Worm (Caenorhabditis elegans) whole organism, late embryonic: ENCODE data around the gene lin-33.

Experiments
- C08G9.2 ChIP-seq: sonication (generic microtip); optimal IDR thresholded peaks from 2 replicates; lab custom pipeline; 2016; ENCODE audit warnings: mild to moderate bottlenecking, missing genetic modification characterization, moderate library complexity, missing compliant biosample characterization
- C38D4.7 ChIP-seq: fragments of 200-800 bp; sonication (Bioruptor generic); optimal IDR thresholded peaks from 2 replicates; lab custom pipeline; 2018; ENCODE audit warnings: mild to moderate bottlenecking, missing genetic modification characterization, moderate library complexity, missing compliant biosample characterization
- F13H6.1 ChIP-seq: sonication (generic microtip); optimal IDR thresholded peaks from 2 replicates; lab custom pipeline; 2016; ENCODE audit warnings: missing genetic modification characterization, missing compliant biosample characterization
- T23F11.4 ChIP-seq: fragments of 200-800 bp; sonication (Bioruptor generic); optimal IDR thresholded peaks from 2 replicates; lab custom pipeline; 2018; ENCODE audit warnings: mild to moderate bottlenecking, missing genetic modification characterization, missing compliant biosample characterization
- Y22D7AL.16 ChIP-seq: sonication (generic microtip); optimal IDR thresholded peaks from 2 replicates; lab custom pipeline; 2016; ENCODE audit warnings: missing genetic modification characterization, missing compliant biosample characterization
- ahr-1 ChIP-seq: sonication (generic microtip); optimal IDR thresholded peaks from 2 replicates; lab custom pipeline; 2016; ENCODE audit warnings: missing genetic modification characterization, missing compliant biosample characterization
- ceh-14 ChIP-seq: sonication (generic microtip); optimal IDR thresholded peaks from 2 replicates; lab custom pipeline; 2016; ENCODE audit warnings: missing genotype, missing genetic modification characterization, missing compliant biosample characterization
- ceh-18 ChIP-seq: sonication (generic microtip); optimal IDR thresholded peaks from 2 replicates; lab custom pipeline; 2016; ENCODE audit warnings: missing genetic modification characterization, missing compliant biosample characterization
- ceh-19 ChIP-seq: fragments of 200-800 bp; sonication (Bioruptor generic); optimal IDR thresholded peaks from 2 replicates; lab custom pipeline; 2018; ENCODE audit warnings: mild to moderate bottlenecking, missing genetic modification characterization, missing compliant biosample characterization
- ceh-2 ChIP-seq: sonication (generic microtip); optimal IDR thresholded peaks from 2 replicates; lab custom pipeline; 2016; ENCODE audit warnings: missing genotype, missing genetic modification characterization, missing compliant biosample characterization
- ceh-22 ChIP-seq: sonication (generic microtip); optimal IDR thresholded peaks from 2 replicates; lab custom pipeline; 2017; ENCODE audit warnings: missing biosample characterization, missing genetic modification characterization
- ceh-24 ChIP-seq: sonication (generic microtip); optimal IDR thresholded peaks from 2 replicates; lab custom pipeline; 2016; ENCODE audit warnings: mild to moderate bottlenecking, missing genetic modification characterization, missing compliant biosample characterization
- ceh-31 ChIP-seq: sonication (generic microtip); optimal IDR thresholded peaks from 2 replicates; lab custom pipeline; 2016; ENCODE audit warnings: missing genetic modification characterization, missing compliant biosample characterization
- ceh-34 ChIP-seq: sonication (generic microtip); optimal IDR thresholded peaks from 2 replicates; lab custom pipeline; 2016; ENCODE audit warnings: mild to moderate bottlenecking, missing genetic modification characterization, missing compliant biosample characterization
- ceh-48 ChIP-seq: sonication (generic microtip); optimal IDR thresholded peaks from 2 replicates; lab custom pipeline; 2016; ENCODE audit warnings: missing genetic modification characterization, inconsistent platforms, missing compliant biosample characterization
- ceh-9 ChIP-seq: sonication (generic microtip); optimal IDR thresholded peaks from 2 replicates; lab custom pipeline; 2016; ENCODE audit warnings: mild to moderate bottlenecking, missing genetic modification characterization, inconsistent platforms, missing compliant biosample characterization
- che-1 ChIP-seq: sonication (generic microtip); optimal IDR thresholded peaks from 2 replicates; lab custom pipeline; 2016; ENCODE audit warnings: mild to moderate bottlenecking, missing genetic modification characterization, missing compliant biosample characterization
- dmd-4 ChIP-seq: sonication (generic microtip); optimal IDR thresholded peaks from 2 replicates; lab custom pipeline; 2016; ENCODE audit warnings: borderline replicate concordance, missing genetic modification characterization, missing compliant biosample characterization
- elt-2 ChIP-seq: sonication (generic microtip); optimal IDR thresholded peaks from 2 replicates; lab custom pipeline; 2016; ENCODE audit warnings: missing genetic modification reagents, missing genetic modification characterization, missing compliant biosample characterization
- ets-4 ChIP-seq: sonication (generic microtip); optimal IDR thresholded peaks from 2 replicates; lab custom pipeline; 2016; ENCODE audit warnings: missing genetic modification characterization, missing compliant biosample characterization
- fax-1 ChIP-seq: sonication (generic microtip); optimal IDR thresholded peaks from 2 replicates; lab custom pipeline; 2016; ENCODE audit warnings: missing genotype, missing genetic modification characterization, missing compliant biosample characterization
- gmeb-2 ChIP-seq: sonication (generic microtip); optimal IDR thresholded peaks from 2 replicates; lab custom pipeline; 2016; ENCODE audit warnings: missing genetic modification characterization, inconsistent platforms, missing compliant biosample characterization
- hlh-30 ChIP-seq: sonication (generic microtip); optimal IDR thresholded peaks from 2 replicates; lab custom pipeline; 2017; ENCODE audit warnings: antibody characterized with exemption, missing genetic modification characterization, missing compliant biosample characterization; ENCODE audit not compliant: insufficient read depth
- hlh-6 ChIP-seq: sonication (generic microtip); optimal IDR thresholded peaks from 2 replicates; lab custom pipeline; 2016; ENCODE audit warnings: missing genotype, missing genetic modification characterization, missing compliant biosample characterization
- hlh-8 ChIP-seq: sonication (generic microtip); optimal IDR thresholded peaks from 2 replicates; lab custom pipeline; 2016; ENCODE audit warnings: missing genotype, missing genetic modification characterization, missing compliant biosample characterization
- lim-6 ChIP-seq: sonication (generic microtip); optimal IDR thresholded peaks from 2 replicates; lab custom pipeline; 2016; ENCODE audit warnings: missing genetic modification characterization, missing compliant biosample characterization
- lin-11 ChIP-seq: fragments of 200-800 bp; sonication (Bioruptor generic); optimal IDR thresholded peaks from 2 replicates; lab custom pipeline; 2018; ENCODE audit warnings: mild to moderate bottlenecking, missing genetic modification characterization, missing compliant biosample characterization
- madf-2 ChIP-seq: sonication (generic microtip); optimal IDR thresholded peaks from 2 replicates; lab custom pipeline; 2017; ENCODE audit warnings: missing genetic modification characterization, missing compliant biosample characterization
- mec-3 ChIP-seq: sonication (generic microtip); optimal IDR thresholded peaks from 2 replicates; lab custom pipeline; 2016; ENCODE audit warnings: borderline replicate concordance, missing genetic modification characterization, missing compliant biosample characterization
- nfya-1 ChIP-seq: sonication (generic microtip); optimal IDR thresholded peaks from 2 replicates; lab custom pipeline; 2017; ENCODE audit warnings: missing genetic modification characterization, mild to moderate bottlenecking, missing compliant biosample characterization, antibody characterized with exemption, moderate library complexity
- nhr-11 ChIP-seq: fragments of 150-350 bp; optimal IDR thresholded peaks from 2 replicates; lab custom pipeline; 2014; ENCODE audit warnings: missing biosample characterization, missing genetic modification characterization
- npax-4 ChIP-seq: sonication (generic microtip); optimal IDR thresholded peaks from 2 replicates; lab custom pipeline; 2016; ENCODE audit warnings: missing genetic modification characterization, missing compliant biosample characterization
- pat-9 ChIP-seq: fragments of 200-800 bp; sonication (Bioruptor generic); optimal IDR thresholded peaks from 2 replicates; lab custom pipeline; 2018; ENCODE audit warnings: mild to moderate bottlenecking, missing genetic modification characterization, moderate library complexity, missing compliant biosample characterization
- pha-4 ChIP-seq: fragments of 150-350 bp; optimal IDR thresholded peaks from 2 replicates; lab custom pipeline; 2018; ENCODE audit warnings: missing biosample characterization, missing genetic modification reagents, missing genetic modification characterization
- pqm-1 ChIP-seq: sonication (generic microtip); optimal IDR thresholded peaks from 2 replicates; lab custom pipeline; 2016; ENCODE audit warnings: missing genetic modification characterization, missing compliant biosample characterization
- pros-1 ChIP-seq: fragments of 150-350 bp; optimal IDR thresholded peaks from 2 replicates; lab custom pipeline; 2014; ENCODE audit warnings: missing biosample characterization, missing genetic modification reagents, missing genetic modification characterization
- ref-2 ChIP-seq: sonication (generic microtip); optimal IDR thresholded peaks from 2 replicates; lab custom pipeline; 2016; ENCODE audit warnings: missing genetic modification characterization, missing compliant biosample characterization
- sdc-2 ChIP-seq: sonication (generic microtip); optimal IDR thresholded peaks from 2 replicates; lab custom pipeline; 2016; ENCODE audit warnings: missing genotype, missing genetic modification characterization, missing compliant biosample characterization
- sox-2 ChIP-seq: fragments of 200-800 bp; sonication (Bioruptor generic); IDR thresholded peaks from 2 replicates; pipeline ENCODE4 v1.3.6; 2022; ENCODE audit warnings: missing genetic modification reagents, missing genetic modification characterization, missing compliant biosample characterization
- sox-4 ChIP-seq: sonication (generic microtip); optimal IDR thresholded peaks from 2 replicates; lab custom pipeline; 2017; ENCODE audit warnings: mild to moderate bottlenecking, missing genetic modification characterization, inconsistent platforms, missing compliant biosample characterization
- syd-9 ChIP-seq: sonication (generic microtip); optimal IDR thresholded peaks from 2 replicates; lab custom pipeline; 2016; ENCODE audit warnings: mild to moderate bottlenecking, missing genetic modification characterization, moderate library complexity, missing compliant biosample characterization
- tbx-2 ChIP-seq: sonication (generic microtip); optimal IDR thresholded peaks from 2 replicates; lab custom pipeline; 2016; ENCODE audit warnings: missing genetic modification characterization, missing compliant biosample characterization
- tbx-7 ChIP-seq: sonication (generic microtip); optimal IDR thresholded peaks from 2 replicates; lab custom pipeline; 2016; ENCODE audit warnings: missing genotype, missing genetic modification characterization, missing compliant biosample characterization
- ttx-3 ChIP-seq: sonication (generic microtip); optimal IDR thresholded peaks from 2 replicates; lab custom pipeline; 2016; ENCODE audit warnings: missing genetic modification reagents, missing genetic modification characterization, missing compliant biosample characterization
- unc-3 ChIP-seq, 2 experiments: fragments of 200-800 bp in 1 of 2; sonication (Bioruptor generic) in 1 of 2; sonication (generic microtip) in 1 of 2; conservative IDR thresholded peaks in 1 of 2; optimal IDR thresholded peaks in 1 of 2; 2 replicates each; pipeline versions ENCODE4 v1.3.6 to Lab custom; 2016 to 2022; ENCODE audit warnings: missing compliant biosample characterization in 2 of 2, missing genetic modification characterization in 2 of 2, missing genetic modification reagents in 1 of 2
- unc-42 ChIP-seq: sonication (generic microtip); optimal IDR thresholded peaks from 2 replicates; lab custom pipeline; 2016; ENCODE audit warnings: missing genotype, missing genetic modification characterization, missing compliant biosample characterization
- unc-55 ChIP-seq: sonication (generic microtip); optimal IDR thresholded peaks from 2 replicates; lab custom pipeline; 2017; ENCODE audit warnings: missing biosample characterization, missing genetic modification reagents, missing genetic modification characterization
- unc-86 ChIP-seq: sonication (generic microtip); optimal IDR thresholded peaks from 2 replicates; lab custom pipeline; 2016; ENCODE audit warnings: missing genetic modification characterization, missing compliant biosample characterization
- zip-5 ChIP-seq: sonication (generic microtip); optimal IDR thresholded peaks from 2 replicates; lab custom pipeline; 2016; ENCODE audit warnings: missing genetic modification characterization, missing compliant biosample characterization

The lin-33 gene

DNA sequence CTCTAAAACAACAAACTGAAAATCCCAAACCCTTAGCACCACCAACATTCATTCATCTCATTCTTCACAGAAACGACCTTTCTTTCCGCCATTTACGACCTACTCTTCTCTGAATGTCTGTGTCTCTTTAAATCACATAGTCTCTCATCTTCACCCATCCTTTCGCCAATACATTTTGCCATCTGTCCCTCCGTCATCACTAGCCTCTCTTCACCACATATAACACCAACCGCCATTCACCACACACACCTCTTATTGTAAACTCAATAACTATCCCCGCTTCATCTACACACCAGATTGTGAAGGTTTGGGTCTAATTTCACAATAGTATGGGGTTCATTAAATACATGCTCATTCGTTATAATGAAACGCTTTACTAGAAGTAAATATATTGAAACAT lies 40.1 kb downstream of the lin-33 start:
- TF ChIP-seq hlh-8 (tag; lab: Kevin White, UChicago) (peak; percentile 47), nfya-1 (tag; lab: Kevin White, UChicago) (peak; percentile 14), ceh-31 (tag; lab: Kevin White, UChicago) (peak; percentile 57), unc-55 (peak; percentile 49), gmeb-2 (tag; lab: Kevin White, UChicago) (no peak), ceh-34 (tag; lab: Kevin White, UChicago) (peak; percentile 21), tbx-2 (tag; lab: Kevin White, UChicago) (peak; percentile 23), ahr-1 (tag; lab: Kevin White, UChicago) (no peak), sox-2 (GFP tag; lab: Robert Waterston, UW) (peak; percentile 6; the same call in 1 of the 2 replicates), unc-42 (tag; lab: Kevin White, UChicago) (peak; percentile 39)
- TF ChIP-seq, all 69 proteins: peak for 8

DNA sequence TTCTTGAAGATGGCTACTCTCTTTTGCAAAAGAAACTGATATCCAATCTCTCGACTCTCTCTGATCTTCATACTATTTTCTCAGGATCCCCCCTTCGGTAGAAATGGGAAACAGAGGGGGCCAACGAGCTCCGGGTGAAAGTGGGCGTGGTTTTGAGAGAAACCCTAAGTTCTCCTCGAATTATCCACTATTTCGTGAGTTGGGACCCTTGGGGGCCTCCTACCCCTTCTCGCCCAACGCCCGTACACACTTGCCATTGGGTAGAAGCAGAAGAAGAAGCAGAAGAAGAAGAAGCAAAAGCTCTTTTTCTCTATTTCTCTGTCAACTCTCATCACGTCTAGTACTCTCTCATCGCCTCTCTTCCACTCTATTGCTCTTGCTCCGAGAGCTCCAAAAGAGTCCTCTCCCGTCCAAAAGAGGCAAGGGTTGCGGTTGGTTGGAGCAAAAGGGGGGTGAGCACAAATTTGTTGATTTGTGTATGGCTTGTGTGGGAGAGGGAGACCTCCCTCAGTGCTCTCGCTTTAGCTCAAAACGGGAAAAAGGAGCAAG lies 43.6 kb downstream of the lin-33 start:
- no peak for TF ChIP-seq ceh-2 (tag; lab: Kevin White, UChicago)
- no peak for TF ChIP-seq fax-1 (tag; lab: Kevin White, UChicago)
- TF ChIP-seq ref-2 (tag; lab: Kevin White, UChicago): no peak
- no peak for TF ChIP-seq gmeb-2 (tag; lab: Kevin White, UChicago)
- TF ChIP-seq tbx-7: no peak
- TF ChIP-seq pqm-1 (tag; lab: Kevin White, UChicago): no peak
- TF ChIP-seq che-1 (tag; lab: Kevin White, UChicago): peak; percentile 15
- peak; percentile 70 for TF ChIP-seq tbx-2 (tag; lab: Kevin White, UChicago)
- no peak for TF ChIP-seq pros-1 (tag; lab: Kevin White, UChicago)
- TF ChIP-seq C38D4.7 (GFP tag; lab: Kevin White, UChicago): no peak
- no peak for TF ChIP-seq ceh-9 (tag; lab: Kevin White, UChicago)
- no peak for TF ChIP-seq lim-6 (tag; lab: Kevin White, UChicago)
- peak; percentile 49 for TF ChIP-seq T23F11.4 (GFP tag; lab: Kevin White, UChicago)
- TF ChIP-seq sox-2 (GFP tag; lab: Robert Waterston, UW): no peak
- no peak for TF ChIP-seq pha-4 (tag; lab: Kevin White, UChicago)
- peak; percentile 3 for TF ChIP-seq pat-9 (tag; lab: Kevin White, UChicago)
- TF ChIP-seq zip-5 (tag; lab: Kevin White, UChicago): no peak
- TF ChIP-seq mec-3: no peak
- TF ChIP-seq ceh-14 (tag; lab: Kevin White, UChicago): no peak
- no peak for TF ChIP-seq hlh-30 (tag; lab: Kevin White, UChicago)
- TF ChIP-seq unc-3 (GFP tag; conservative IDR thresholded peaks at IDR 0.05; lab: Robert Waterston, UW): no peak
- TF ChIP-seq unc-3 (tag; optimal IDR thresholded peaks at IDR 0.05; lab: Kevin White, UChicago): peak; percentile 36
- TF ChIP-seq madf-2 (tag; lab: Kevin White, UChicago): no peak
- TF ChIP-seq ttx-3 (tag; lab: Kevin White, UChicago): peak; percentile 18
- TF ChIP-seq dmd-4: no peak
- TF ChIP-seq Y22D7AL.16 (tag; lab: Kevin White, UChicago): no peak
- no peak for TF ChIP-seq ets-4 (tag; lab: Kevin White, UChicago)
- peak; percentile 74 for TF ChIP-seq ceh-31 (tag; lab: Kevin White, UChicago)
- TF ChIP-seq lin-11 (tag; lab: Kevin White, UChicago): no peak
- no peak for TF ChIP-seq sdc-2 (tag; lab: Kevin White, UChicago)
- peak; percentile 12 for TF ChIP-seq ceh-48 (tag; lab: Kevin White, UChicago)
- TF ChIP-seq syd-9 (tag; lab: Kevin White, UChicago): peak; percentile 46
- no peak for TF ChIP-seq unc-86
- no peak for TF ChIP-seq ceh-22 (tag; lab: Kevin White, UChicago)
- no peak for TF ChIP-seq elt-2 (tag; lab: Kevin White, UChicago)
- TF ChIP-seq npax-4: no peak
- peak; percentile 30 for TF ChIP-seq unc-55
- TF ChIP-seq unc-42 (tag; lab: Kevin White, UChicago): peak; percentile 74
- no peak for TF ChIP-seq nhr-11 (tag; lab: Kevin White, UChicago)
- TF ChIP-seq ceh-24 (tag; lab: Kevin White, UChicago): peak; percentile 11
- TF ChIP-seq F13H6.1 (tag; lab: Kevin White, UChicago): peak; percentile 28
- no peak for TF ChIP-seq sox-4
- TF ChIP-seq ceh-19 (GFP tag; lab: Kevin White, UChicago): no peak
- no peak for TF ChIP-seq hlh-6 (tag; lab: Kevin White, UChicago)
- peak; percentile 80 for TF ChIP-seq ceh-18
- TF ChIP-seq C08G9.2 (tag; lab: Kevin White, UChicago): peak; percentile 36
